Worm (Caenorhabditis elegans): Measurements from ENCODE around the gene ZK757.10.

Gene ZK757.10

DNA sequence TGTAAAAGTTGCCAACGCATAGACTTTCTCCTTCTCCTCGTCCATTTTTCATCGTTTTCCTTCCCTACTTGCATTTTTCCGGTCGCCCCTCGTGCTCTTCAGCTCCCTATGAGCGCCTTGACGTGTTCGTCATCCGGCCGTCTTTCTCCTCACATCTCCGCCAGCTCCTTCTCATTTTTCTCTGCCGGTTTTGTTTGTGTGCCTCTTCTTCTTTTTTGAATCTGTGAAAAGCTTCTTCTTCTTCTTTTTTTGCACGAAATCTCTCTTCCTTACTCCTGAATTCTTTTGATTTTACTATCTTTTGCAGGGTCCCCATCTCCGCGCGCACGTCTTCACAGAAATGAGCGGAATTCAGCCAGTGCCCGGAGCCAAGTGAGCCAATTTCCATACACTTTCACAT lies 25.5 kb upstream of the ZK757.10 start, which contains the start of gene K11H3.3:
TSS of gene K11H3.3 (plus strand) at position 308 of the 400 bp plus-strand sequence.
- TF ChIP-seq aha-1 (tag; optimal IDR thresholded peaks at IDR 0.05) (no peak), mdl-1 (tag; optimal IDR thresholded peaks at IDR 0.05) (no peak), lin-13 (GFP tag; optimal IDR thresholded peaks at IDR 0.05) (no peak), hlh-17 (GFP tag; optimal IDR thresholded peaks at IDR 0.05; ENCODE audit: borderline replicate concordance) (no peak), nhr-19 (GFP tag; conservative IDR thresholded peaks at IDR 0.05) (no peak), efl-1 (optimal IDR thresholded peaks at IDR 0.05) (no peak), efl-1 (GFP tag; optimal IDR thresholded peaks at IDR 0.05 in 1 of 2) (peak in 1 of 2 experiments; percentile 42), elt-3 (tag; optimal IDR thresholded peaks at IDR 0.05) (no peak), vab-15 (tag; optimal IDR thresholded peaks at IDR 0.05) (no peak), hlh-4 (tag; optimal IDR thresholded peaks at IDR 0.05) (no peak), unc-30 (tag; optimal IDR thresholded peaks at IDR 0.05) (no peak), grh-1 (GFP tag; IDR thresholded peaks at IDR 0.05) (no peak), ceh-63 (GFP tag; optimal IDR thresholded peaks at IDR 0.05) (no peak), ceh-88 (GFP tag; IDR thresholded peaks at IDR 0.05) (no peak), irx-1 (tag; optimal IDR thresholded peaks at IDR 0.05) (no peak), egl-13 (tag; optimal IDR thresholded peaks at IDR 0.05) (no peak), ceh-82 (tag; optimal IDR thresholded peaks at IDR 0.05) (peak in 1 of 3 experiments; percentile 0), fkh-8 (tag; optimal IDR thresholded peaks at IDR 0.05) (no peak), pqm-1 (tag; optimal IDR thresholded peaks at IDR 0.05) (no peak), lin-14 (GFP tag; optimal IDR thresholded peaks at IDR 0.05) (peak; percentile 59), swsn-7 (tag; optimal IDR thresholded peaks at IDR 0.05) (no peak), rnt-1 (tag; optimal IDR thresholded peaks at IDR 0.05) (no peak), nhr-90 (tag; optimal IDR thresholded peaks at IDR 0.05; ENCODE audit: poor library complexity) (no peak), sox-4 (tag; optimal IDR thresholded peaks at IDR 0.05) (no peak), mep-1 (tag; optimal IDR thresholded peaks at IDR 0.05) (no peak)

DNA sequence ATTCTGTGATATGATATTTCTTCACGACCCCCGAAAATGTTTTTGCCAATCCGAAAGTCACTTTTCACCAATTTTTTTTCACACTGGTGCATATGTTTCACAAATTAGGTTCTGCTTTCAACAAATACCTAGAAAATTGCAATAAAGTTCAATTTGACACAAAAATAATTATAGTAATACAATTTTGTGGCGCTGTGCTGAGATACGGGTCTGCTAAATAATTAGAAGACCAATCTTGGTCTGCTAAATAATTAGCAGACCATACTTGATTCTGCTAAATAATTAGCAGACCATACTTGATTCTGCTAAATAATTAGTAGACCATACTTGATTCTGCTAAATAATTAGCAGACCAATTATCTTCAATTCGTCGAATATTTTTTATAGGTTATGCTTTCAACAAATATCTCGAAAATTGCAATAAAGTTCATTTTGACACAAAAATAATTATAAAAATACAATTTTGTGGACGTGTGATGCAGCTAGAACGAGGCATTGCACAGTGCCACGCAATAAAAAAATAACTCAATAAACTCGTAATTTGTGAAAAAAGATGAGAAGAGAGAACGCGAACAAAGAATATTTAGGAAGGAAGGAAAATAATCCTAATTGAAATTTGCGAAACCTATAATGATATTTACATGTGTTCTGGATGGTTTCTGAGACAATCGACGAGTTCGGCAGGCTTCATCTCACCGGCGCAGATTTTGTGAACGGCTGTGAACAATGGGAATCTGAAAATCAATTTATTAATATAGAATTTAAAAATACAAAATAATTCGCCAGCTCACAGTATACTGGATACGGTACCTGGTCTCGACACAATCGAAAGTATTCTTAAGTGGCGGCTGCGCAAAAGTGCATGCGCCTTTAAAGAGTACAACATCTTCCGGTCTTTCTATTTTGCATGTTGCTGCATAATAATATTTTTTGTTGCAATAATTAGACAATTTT lies 23.1 kb upstream of the ZK757.10 start:
- TF ChIP-seq unc-98 (GFP tag; IDR thresholded peaks at IDR 0.05): no peak
- no peak for TF ChIP-seq efl-1 (optimal IDR thresholded peaks at IDR 0.05)
- TF ChIP-seq efl-1 (GFP tag; optimal IDR thresholded peaks at IDR 0.05 in 1 of 2): peak in 1 of 2 experiments; percentile 71

- TF ChIP-seq pag-3 (tag; optimal IDR thresholded peaks at IDR 0.05; ENCODE audit: borderline replicate concordance, insufficient read depth) (no peak), grh-1 (GFP tag; IDR thresholded peaks at IDR 0.05) (no peak), egl-13 (tag; optimal IDR thresholded peaks at IDR 0.05) (no peak), efl-1 (optimal IDR thresholded peaks at IDR 0.05) (no peak), efl-1 (GFP tag; optimal IDR thresholded peaks at IDR 0.05 in 1 of 2) (peak in 1 of 2 experiments; percentile 68), unc-86 (tag; optimal IDR thresholded peaks at IDR 0.05) (no peak)
These were observed 22.1 kb upstream of the ZK757.10 start for ce11 chrIII:9854960-9855359.

DNA sequence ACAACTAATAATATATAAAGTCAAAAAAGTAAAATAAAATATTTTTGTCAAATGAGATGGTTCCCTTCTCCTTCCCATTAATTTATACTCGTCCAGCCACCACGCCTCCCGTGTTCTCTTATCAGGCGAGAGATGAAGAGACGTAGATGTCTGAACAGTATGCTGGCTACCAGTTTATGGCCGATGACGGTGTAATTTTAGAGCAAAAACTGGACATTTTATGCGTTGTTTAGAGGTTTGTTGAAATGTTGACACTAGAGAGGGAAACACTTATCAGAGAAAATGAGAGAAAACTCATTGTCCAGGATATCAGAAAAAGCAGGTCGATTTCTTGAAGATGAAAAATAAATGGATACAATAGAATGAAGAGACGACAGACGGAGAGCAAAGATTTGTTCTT lies 19.9 kb upstream of the ZK757.10 start:
- TF ChIP-seq zag-1 (tag; optimal IDR thresholded peaks at IDR 0.05) (no peak), ceh-63 (GFP tag; optimal IDR thresholded peaks at IDR 0.05) (no peak), nhr-85 (tag) (peak; percentile 45), elt-3 (tag; optimal IDR thresholded peaks at IDR 0.05) (no peak), nhr-28 (tag; optimal IDR thresholded peaks at IDR 0.05) (no peak), C34B4.2 (tag; optimal IDR thresholded peaks at IDR 0.05) (no peak), grh-1 (GFP tag; IDR thresholded peaks at IDR 0.05) (no peak), ama-1 (optimal IDR thresholded peaks at IDR 0.05) (no peak), ces-1 (GFP tag; optimal IDR thresholded peaks at IDR 0.05) (no peak), unc-86 (tag; optimal IDR thresholded peaks at IDR 0.05) (no peak), efl-1 (optimal IDR thresholded peaks at IDR 0.05) (no peak), efl-1 (GFP tag; optimal IDR thresholded peaks at IDR 0.05 in 1 of 2) (peak in 1 of 2 experiments; percentile 15), pag-3 (tag; optimal IDR thresholded peaks at IDR 0.05; ENCODE audit: borderline replicate concordance, insufficient read depth) (no peak), unc-98 (GFP tag; IDR thresholded peaks at IDR 0.05) (no peak), fkh-4 (tag; optimal IDR thresholded peaks at IDR 0.05; ENCODE audit: borderline replicate concordance) (no peak), fos-1 (tag; optimal IDR thresholded peaks at IDR 0.05) (no peak), mab-9 (GFP tag; IDR thresholded peaks at IDR 0.05) (no peak), lin-14 (GFP tag; optimal IDR thresholded peaks at IDR 0.05) (peak; percentile 19), nhr-20 (tag; optimal IDR thresholded peaks at IDR 0.05) (no peak), sptf-1 (tag; optimal IDR thresholded peaks at IDR 0.05) (no peak), skn-1 (tag; optimal IDR thresholded peaks at IDR 0.05) (no peak), lsy-2 (tag; optimal IDR thresholded peaks at IDR 0.05) (peak in 1 of 2 experiments; percentile 13), nhr-76 (tag; optimal IDR thresholded peaks at IDR 0.05) (no peak), vab-15 (tag; optimal IDR thresholded peaks at IDR 0.05) (no peak), blmp-1 (tag; optimal IDR thresholded peaks at IDR 0.05) (peak; percentile 3), nhr-90 (tag; optimal IDR thresholded peaks at IDR 0.05; ENCODE audit: poor library complexity) (peak; percentile 36), ets-5 (GFP tag; IDR thresholded peaks at IDR 0.05) (no peak), sox-4 (tag; optimal IDR thresholded peaks at IDR 0.05) (no peak)
